Worm (Caenorhabditis elegans) whole organism, L2 larva: Measurements from ENCODE around the gene F36H1.12.

Experiments
- ama-1 ChIP-seq: fragments of 150-350 bp; optimal IDR thresholded peaks from 2 replicates; lab custom pipeline; 2018; ENCODE audit warnings: inconsistent platforms
- ceh-16 ChIP-seq: fragments of 150-350 bp; optimal IDR thresholded peaks from 2 replicates; lab custom pipeline; 2014; ENCODE audit warnings: missing biosample characterization, missing genetic modification characterization
- ceh-82 ChIP-seq: fragments of 150-350 bp; optimal IDR thresholded peaks from 2 replicates; lab custom pipeline; 2014; ENCODE audit warnings: missing biosample characterization, missing genetic modification characterization
- egl-27 ChIP-seq: sonication (generic microtip); optimal IDR thresholded peaks from 3 replicates; lab custom pipeline; 2017; ENCODE audit warnings: missing biosample characterization, missing genetic modification reagents, missing genetic modification characterization
- elt-1 ChIP-seq: fragments of 150-350 bp; optimal IDR thresholded peaks from 2 replicates; lab custom pipeline; 2014; ENCODE audit warnings: missing biosample characterization, missing genetic modification characterization
- nhr-11 ChIP-seq: fragments of 150-350 bp; optimal IDR thresholded peaks from 2 replicates; lab custom pipeline; 2014; ENCODE audit warnings: missing biosample characterization, missing genetic modification characterization
- peb-1 ChIP-seq: fragments of 150-350 bp; optimal IDR thresholded peaks from 2 replicates; lab custom pipeline; 2014; ENCODE audit warnings: missing biosample characterization, missing genetic modification characterization
- skn-1 ChIP-seq: sonication (generic microtip); optimal IDR thresholded peaks from 2 replicates; lab custom pipeline; 2017; ENCODE audit warnings: missing biosample characterization, missing genetic modification characterization
- snpc-4 ChIP-seq: fragments of 150-350 bp; optimal IDR thresholded peaks from 2 replicates; lab custom pipeline; 2014; ENCODE audit warnings: missing biosample characterization, missing genetic modification characterization
- unc-39 ChIP-seq: fragments of 150-350 bp; optimal IDR thresholded peaks from 2 replicates; lab custom pipeline; 2014; ENCODE audit warnings: missing biosample characterization, missing genetic modification characterization
- ztf-4 ChIP-seq: fragments of 150-350 bp; optimal IDR thresholded peaks from 2 replicates; lab custom pipeline; 2014; ENCODE audit warnings: missing biosample characterization, missing genetic modification characterization

- TF ChIP-seq egl-27 (tag; lab: Kevin White, UChicago) (no peak), skn-1 (tag; lab: Kevin White, UChicago) (no peak), unc-39 (tag; lab: Kevin White, UChicago) (no peak), ama-1 (lab: Kevin White, UChicago) (no peak), snpc-4 (tag; lab: Kevin White, UChicago) (no peak), elt-1 (no peak), ztf-4 (tag; lab: Kevin White, UChicago) (no peak), ceh-82 (no peak), nhr-11 (tag; lab: Kevin White, UChicago) (no peak), peb-1 (tag; lab: Kevin White, UChicago) (no peak), ceh-16 (tag; lab: Kevin White, UChicago) (no peak)
Measured at ce11 chrIV:11008996-11009395, 44.5 kb downstream of the F36H1.12 start, which contains the start of gene F13H10.6.
